Fruit fly (Drosophila melanogaster): ENCODE data around the gene gdrd.

The gdrd gene

dm6 chr3L:14708053-14708452, 16.9 kb downstream of the gdrd start (continued):
- peak; percentile 53 for TF ChIP-seq Vsx1 (GFP tag; optimal IDR thresholded peaks at IDR 0.05)
- TF ChIP-seq fd96Cb (tag; optimal IDR thresholded peaks at IDR 0.05): no peak
- no peak for TF ChIP-seq CG15696 (tag; optimal IDR thresholded peaks at IDR 0.05)
- no peak for TF ChIP-seq chinmo (GFP tag; IDR thresholded peaks at IDR 0.05; ENCODE audit: partially characterized antibody)
- TF ChIP-seq CG17829 (tag; optimal IDR thresholded peaks at IDR 0.05): no peak
- no peak for TF ChIP-seq kni (GFP tag; optimal IDR thresholded peaks at IDR 0.05)
- no peak for TF ChIP-seq ac (GFP tag; optimal IDR thresholded peaks at IDR 0.05)
- peak; percentile 9 for TF ChIP-seq fd64A (GFP tag; optimal IDR thresholded peaks at IDR 0.05)
- TF ChIP-seq onecut (GFP tag; IDR thresholded peaks at IDR 0.05): no peak
- 0 out of 2 replicates have a peak, but pooled peaks have one; percentile 13 for TF ChIP-seq CG32767 (GFP tag; IDR thresholded peaks at IDR 0.05)
- no peak for TF ChIP-seq amos (GFP tag; IDR thresholded peaks at IDR 0.05; ENCODE audit: partially characterized antibody)
- no peak for TF ChIP-seq CG6689 (GFP tag; IDR thresholded peaks at IDR 0.05)
- TF ChIP-seq Fer2 (tag; optimal IDR thresholded peaks at IDR 0.05): peak; percentile 65
- peak; percentile 52 for TF ChIP-seq mam (GFP tag; optimal IDR thresholded peaks at IDR 0.05)
- peak; percentile 64 for TF ChIP-seq seq (GFP tag; IDR thresholded peaks at IDR 0.05)
- no peak for TF ChIP-seq Stat92E (GFP tag; optimal IDR thresholded peaks at IDR 0.05)
- TF ChIP-seq CG2116 (GFP tag; optimal IDR thresholded peaks at IDR 0.05): no peak
- no peak for TF ChIP-seq grau (tag; optimal IDR thresholded peaks at IDR 0.05)
- no peak for TF ChIP-seq cato (GFP tag; optimal IDR thresholded peaks at IDR 0.05; ENCODE audit: borderline replicate concordance)
- TF ChIP-seq CG43689 (GFP tag; IDR thresholded peaks at IDR 0.05): 0 out of 2 replicates have a peak, but pooled peaks have one; percentile 10
- peak; percentile 24 for TF ChIP-seq CG10543 (GFP tag; optimal IDR thresholded peaks at IDR 0.05)
- TF ChIP-seq CG3995 (GFP tag; optimal IDR thresholded peaks at IDR 0.05): no peak
- TF ChIP-seq lola (GFP tag; optimal IDR thresholded peaks at IDR 0.05): no peak
- TF ChIP-seq CG14441 (GFP tag; IDR thresholded peaks at IDR 0.05): 0 out of 2 replicates have a peak, but pooled peaks have one; percentile 32
- peak; percentile 23; the same call in 1 of the 2 replicates for TF ChIP-seq E2f2 (GFP tag; IDR thresholded peaks at IDR 0.05)
- peak; percentile 46 for TF ChIP-seq ATbp (GFP tag; optimal IDR thresholded peaks at IDR 0.05)
- TF ChIP-seq gce (GFP tag; IDR thresholded peaks at IDR 0.05): no peak
- no peak for TF ChIP-seq crp (GFP tag; optimal IDR thresholded peaks at IDR 0.05)
- TF ChIP-seq sug (tag; optimal IDR thresholded peaks at IDR 0.05): peak; percentile 4
- no peak for TF ChIP-seq yki (optimal IDR thresholded peaks at IDR 0.05)
- TF ChIP-seq Rx (GFP tag; IDR thresholded peaks at IDR 0.05): no peak
- TF ChIP-seq mirr (GFP tag; optimal IDR thresholded peaks at IDR 0.05): peak; percentile 65
- no peak for TF ChIP-seq ash1 (GFP tag; optimal IDR thresholded peaks at IDR 0.05)
- no peak for TF ChIP-seq hkb (optimal IDR thresholded peaks at IDR 0.05)
- TF ChIP-seq hkb (GFP tag; IDR thresholded peaks at IDR 0.05): peak; percentile 68
- peak; percentile 22 for TF ChIP-seq CG15601 (tag; optimal IDR thresholded peaks at IDR 0.05)
- no peak for TF ChIP-seq BEAF-32 (GFP tag; optimal IDR thresholded peaks at IDR 0.05)
- TF ChIP-seq MESR4 (GFP tag; optimal IDR thresholded peaks at IDR 0.05): no peak
- TF ChIP-seq sens (GFP tag): peak; percentile 90
- TF ChIP-seq Camta (GFP tag; optimal IDR thresholded peaks at IDR 0.05): peak; percentile 53
- TF ChIP-seq dimm (GFP tag; IDR thresholded peaks at IDR 0.05): no peak
- no peak for TF ChIP-seq dm (GFP tag; optimal IDR thresholded peaks at IDR 0.05)
- TF ChIP-seq CG9215 (GFP tag; IDR thresholded peaks at IDR 0.05): no peak
- TF ChIP-seq tna (GFP tag; IDR thresholded peaks at IDR 0.05; ENCODE audit: partially characterized antibody): no peak
- TF ChIP-seq CG15479 (GFP tag; optimal IDR thresholded peaks at IDR 0.05): no peak
- TF ChIP-seq dati (GFP tag; IDR thresholded peaks at IDR 0.05): no peak
- no peak for TF ChIP-seq sisA (GFP tag; IDR thresholded peaks at IDR 0.05)
- peak; percentile 74 for TF ChIP-seq CG1792 (GFP tag; optimal IDR thresholded peaks at IDR 0.05)
- TF ChIP-seq Sry-β (GFP tag; optimal IDR thresholded peaks at IDR 0.05): no peak
- TF ChIP-seq schlank (tag; optimal IDR thresholded peaks at IDR 0.05): peak; percentile 69
- TF ChIP-seq CG17186 (GFP tag; optimal IDR thresholded peaks at IDR 0.05): no peak
